Worm (Caenorhabditis elegans): ENCODE results near the gene ges-1.

Gene ges-1

DNA sequence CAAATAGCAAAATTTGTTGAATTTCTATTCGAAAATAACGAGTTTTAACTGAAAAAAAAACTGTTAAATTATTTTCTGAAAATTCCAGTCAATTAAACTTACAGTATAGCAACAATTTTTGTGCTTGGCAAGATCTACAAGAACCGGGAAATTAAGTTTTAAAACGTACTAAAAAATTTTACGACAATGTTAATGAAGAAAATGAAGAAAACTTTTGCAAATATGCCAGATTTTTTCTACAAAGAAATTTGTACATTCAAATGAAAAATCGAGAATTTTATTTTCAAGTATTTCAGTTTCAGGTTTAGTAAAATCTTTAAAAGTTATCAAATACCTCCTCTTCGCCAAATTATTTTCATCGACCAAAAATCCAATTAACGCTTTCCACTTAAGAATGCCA is 10.1 kb upstream of the ges-1 start, which contains the start of gene cnc-11:
Gene cnc-11 (plus strand): TSS at position 301 of the 400 bp plus-strand sequence.
- TF ChIP-seq fkh-10 (GFP tag; optimal IDR thresholded peaks at IDR 0.05) (no peak), aly-2 (tag; optimal IDR thresholded peaks at IDR 0.05) (no peak), dmd-9 (GFP tag; IDR thresholded peaks at IDR 0.05) (no peak), lim-7 (GFP tag; IDR thresholded peaks at IDR 0.05) (no peak), snpc-1.2 (GFP tag; IDR thresholded peaks at IDR 0.05) (no peak), unc-62 (GFP tag; optimal IDR thresholded peaks at IDR 0.05 in 1 of 2) (peak in 1 of 2 experiments; percentile 65), unc-62 (tag; optimal IDR thresholded peaks at IDR 0.05) (no peak)

DNA sequence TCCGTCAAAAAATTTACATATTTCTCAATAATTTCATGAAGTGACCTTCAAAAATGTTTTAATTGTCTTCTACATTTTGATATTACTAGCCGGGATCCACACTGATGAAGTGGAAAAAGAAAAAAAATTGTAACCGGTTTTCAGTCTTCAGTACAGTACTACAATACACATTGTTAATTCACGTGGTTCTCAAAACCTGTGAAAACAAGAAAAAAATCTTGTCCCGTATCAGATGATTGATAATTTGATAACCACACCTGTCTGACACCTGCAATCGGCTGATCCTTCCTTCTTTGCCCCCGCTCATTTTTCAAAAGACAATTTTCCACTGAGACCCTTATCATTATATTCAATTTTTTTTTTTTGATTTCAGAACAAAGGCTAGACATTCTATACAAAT is 6.9 kb upstream of the ges-1 start, which contains the start of gene R09B5.11:
Gene R09B5.11 (plus strand): TSS at position 374 of the 400 bp plus-strand sequence.
- TF ChIP-seq rbr-2 (tag; optimal IDR thresholded peaks at IDR 0.05) (no peak), cey-2 (tag; optimal IDR thresholded peaks at IDR 0.05; ENCODE audit: borderline replicate concordance, insufficient read depth) (peak; percentile 16), tag-97 (GFP tag; IDR thresholded peaks at IDR 0.05) (no peak), dmd-6 (GFP tag; IDR thresholded peaks at IDR 0.05) (peak; percentile 36), T26A8.4 (GFP tag; IDR thresholded peaks at IDR 0.05) (no peak), aha-1 (tag) (peak; percentile 11), hlh-11 (tag; optimal IDR thresholded peaks at IDR 0.05) (peak; percentile 17), mdl-1 (tag; optimal IDR thresholded peaks at IDR 0.05) (peak in 1 of 2 experiments; percentile 19), nhr-48 (tag; optimal IDR thresholded peaks at IDR 0.05) (peak; percentile 7), nhr-28 (tag; optimal IDR thresholded peaks at IDR 0.05) (peak; percentile 68), hlh-30 (tag; optimal IDR thresholded peaks at IDR 0.05; ENCODE audit: insufficient read depth) (peak; percentile 47)

DNA sequence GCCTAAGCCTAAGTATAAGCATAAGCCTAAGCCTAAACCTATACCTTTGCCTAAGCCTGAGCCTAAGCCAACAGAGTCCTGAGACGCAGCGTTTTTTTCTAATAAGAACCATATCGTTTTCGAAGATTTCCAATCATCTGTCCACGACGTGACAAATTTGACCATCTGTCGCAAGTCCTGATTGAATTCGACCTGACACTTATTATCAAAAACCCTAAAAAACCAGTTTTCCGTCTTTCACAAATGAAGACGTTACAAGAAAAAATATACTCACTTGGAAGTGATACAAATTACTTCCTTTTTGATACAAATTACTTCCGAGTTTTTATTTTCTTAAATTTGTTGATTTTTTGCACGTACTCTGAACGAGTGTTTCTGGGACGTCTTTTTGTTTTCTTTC is 6.3 kb upstream of the ges-1 start:
- TF ChIP-seq aha-1 (tag) (peak; percentile 84), ceh-62 (tag; optimal IDR thresholded peaks at IDR 0.05) (no peak), pha-4 (GFP tag; IDR thresholded peaks at IDR 0.05) (no peak), pha-4 (tag; optimal IDR thresholded peaks at IDR 0.05) (no peak), T20F7.1 (GFP tag; optimal IDR thresholded peaks at IDR 0.05) (no peak), unc-62 (GFP tag; optimal IDR thresholded peaks at IDR 0.05 in 1 of 2) (peak in 1 of 2 experiments; percentile 88), unc-62 (tag; optimal IDR thresholded peaks at IDR 0.05) (no peak), hlh-30 (tag; optimal IDR thresholded peaks at IDR 0.05; ENCODE audit: insufficient read depth) (peak; percentile 6), ceh-82 (tag; optimal IDR thresholded peaks at IDR 0.05) (no peak), unc-130 (GFP tag; optimal IDR thresholded peaks at IDR 0.05) (no peak), ama-1 (optimal IDR thresholded peaks at IDR 0.05) (no peak), zfp-3 (GFP tag; conservative IDR thresholded peaks at IDR 0.05) (no peak), zip-11 (GFP tag; IDR thresholded peaks at IDR 0.05) (no peak), lin-38 (GFP tag; IDR thresholded peaks at IDR 0.05) (no peak)

DNA sequence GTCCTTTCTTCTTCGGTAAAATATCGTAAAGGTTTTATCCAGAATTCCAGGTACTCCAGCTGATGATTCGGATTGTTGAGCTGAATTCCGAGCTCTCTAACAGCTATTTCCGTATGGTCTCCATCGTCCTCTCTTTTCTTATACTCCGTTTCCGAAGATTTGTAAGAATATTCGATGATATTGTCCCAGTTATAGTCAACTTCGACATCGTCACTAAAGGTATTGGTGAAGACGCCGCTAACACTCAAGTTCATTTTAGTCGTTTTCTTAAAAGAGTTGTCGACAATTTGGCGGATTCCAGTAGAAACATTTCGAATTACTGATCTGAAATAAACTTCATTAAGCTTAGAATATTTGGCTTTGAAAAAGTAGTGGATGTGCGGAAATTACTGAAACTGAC is 3.2 kb upstream of the ges-1 start:
- TF ChIP-seq aha-1 (tag) (no peak), nhr-77 (tag; optimal IDR thresholded peaks at IDR 0.05) (no peak), nhr-41 (GFP tag; IDR thresholded peaks at IDR 0.05) (no peak), F10B5.3 (tag; optimal IDR thresholded peaks at IDR 0.05) (no peak)

DNA sequence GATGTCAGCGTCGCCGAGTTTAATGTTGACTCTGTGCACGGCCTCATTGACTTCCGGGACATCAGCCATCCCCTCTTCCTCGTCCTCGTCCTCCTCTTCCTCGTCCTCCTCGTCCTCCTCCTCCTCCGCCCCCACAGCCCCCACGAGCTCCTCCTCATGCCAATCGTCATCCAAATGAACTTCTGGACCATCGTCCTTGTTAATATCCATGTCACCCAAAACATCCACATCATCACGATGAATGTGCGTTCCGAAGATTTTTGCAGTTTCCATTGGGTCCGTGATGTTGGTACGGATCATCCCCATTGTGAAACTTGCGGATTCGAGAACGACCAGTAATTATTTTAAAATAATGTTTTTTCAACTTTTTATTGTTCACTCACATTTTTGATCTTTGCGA is 2.5 kb upstream of the ges-1 start:
- TF ChIP-seq nhr-48 (tag; optimal IDR thresholded peaks at IDR 0.05) (no peak), aha-1 (tag) (peak; percentile 99), set-16 (GFP tag; IDR thresholded peaks at IDR 0.05) (peak; percentile 80)

DNA sequence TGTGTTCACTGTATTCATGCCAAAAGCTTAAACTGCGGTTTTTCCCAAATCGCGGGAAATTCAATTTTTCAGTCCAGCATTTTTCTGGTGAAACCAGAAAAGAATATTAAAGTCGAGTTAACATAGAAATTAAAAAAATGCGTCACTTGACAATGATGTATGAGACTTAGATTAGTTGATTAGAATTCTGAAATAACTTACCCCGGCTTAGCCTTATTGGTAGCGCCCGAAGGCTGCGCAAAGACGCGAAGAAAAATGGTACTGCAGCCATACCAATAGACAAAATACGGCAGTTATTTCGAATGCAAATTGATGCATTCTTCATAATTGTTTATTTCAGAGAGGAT is 1.5 kb upstream of the ges-1 start:
- TF ChIP-seq R02D3.7 (tag; optimal IDR thresholded peaks at IDR 0.05) (no peak), ceh-62 (tag; optimal IDR thresholded peaks at IDR 0.05) (no peak), ceh-32 (tag; optimal IDR thresholded peaks at IDR 0.05; ENCODE audit: poor library complexity) (no peak), T20F7.1 (GFP tag; optimal IDR thresholded peaks at IDR 0.05) (no peak), spr-1 (tag; optimal IDR thresholded peaks at IDR 0.05) (no peak), nhr-237 (tag; optimal IDR thresholded peaks at IDR 0.05) (no peak), lim-7 (GFP tag; IDR thresholded peaks at IDR 0.05) (no peak), unc-62 (GFP tag; optimal IDR thresholded peaks at IDR 0.05 in 1 of 2) (no peak), unc-62 (tag; optimal IDR thresholded peaks at IDR 0.05) (no peak)
